Worm (Caenorhabditis elegans): ENCODE results near the gene C16C8.21.
A peak's percentile ranks its signal among the peaks of the same experiment; 100 is the strongest.
"Not testable (repeated sequence)": the region's sequence is repeated elsewhere in the genome, so short reads cannot be mapped to it uniquely, and the experiment has no call there.

The C16C8.21 gene

DNA sequence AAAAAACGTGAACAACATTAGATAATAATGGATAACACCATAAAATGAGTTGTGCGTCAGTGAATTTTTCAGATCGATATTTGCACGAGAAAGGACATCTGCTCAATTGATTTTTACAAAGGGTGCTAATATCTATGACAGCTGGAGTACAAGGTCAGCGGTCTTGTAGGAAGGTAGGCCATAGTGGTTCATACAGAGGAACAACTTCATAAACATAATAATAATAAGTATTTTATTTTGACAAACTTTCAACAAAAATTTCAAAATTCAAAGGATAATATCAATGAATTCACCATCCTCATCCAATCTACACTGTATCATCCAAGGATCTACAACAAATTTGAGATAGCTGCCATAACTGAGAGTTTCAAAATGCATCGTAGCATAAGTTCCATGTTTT lies 29.2 kb downstream of the C16C8.21 start, which contains the start of gene fbxb-104:
TSS of gene fbxb-104 (minus strand) at position 101 of the 400 bp plus-strand sequence.
- TF ChIP-seq nhr-67 (tag; optimal IDR thresholded peaks at IDR 0.05) (no peak), eor-1 (tag; optimal IDR thresholded peaks at IDR 0.05) (no peak), nfya-1 (tag; optimal IDR thresholded peaks at IDR 0.05; ENCODE audit: insufficient read depth) (no peak), pqm-1 (tag; optimal IDR thresholded peaks at IDR 0.05) (no peak), ceh-82 (tag; optimal IDR thresholded peaks at IDR 0.05) (no peak), unc-39 (tag; optimal IDR thresholded peaks at IDR 0.05) (no peak)

DNA sequence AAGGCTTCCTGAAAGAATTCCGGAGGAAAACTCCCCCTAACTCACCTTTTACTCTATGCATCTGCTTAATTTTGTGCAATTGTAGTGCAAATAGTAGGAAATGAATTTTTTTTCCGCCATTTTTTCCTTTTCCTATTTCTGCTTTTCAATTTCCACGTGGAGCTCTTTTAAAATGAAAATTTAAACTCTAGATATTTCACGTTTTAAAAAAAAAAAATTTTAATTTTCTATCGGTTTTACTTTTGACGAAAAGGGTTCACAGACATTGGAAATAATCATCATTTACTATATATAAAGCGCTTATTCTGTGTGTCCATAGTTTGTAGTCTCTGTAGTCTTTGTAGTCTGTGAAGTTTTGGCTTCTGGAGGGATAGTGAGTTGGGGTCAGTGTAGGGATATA lies 33.6 kb downstream of the C16C8.21 start, which contains the start of gene Y49F6B.8:
TSS of gene Y49F6B.8 (minus strand) at position 101 of the 400 bp plus-strand sequence.
- TF ChIP-seq unc-39 (tag; optimal IDR thresholded peaks at IDR 0.05) (no peak), elt-3 (tag; optimal IDR thresholded peaks at IDR 0.05) (no peak), elt-2 (tag; optimal IDR thresholded peaks at IDR 0.05) (no peak), pha-4 (tag; optimal IDR thresholded peaks at IDR 0.05) (no peak), nfya-1 (tag; optimal IDR thresholded peaks at IDR 0.05; ENCODE audit: insufficient read depth) (no peak), ztf-11 (tag; optimal IDR thresholded peaks at IDR 0.05) (no peak), eor-1 (tag; optimal IDR thresholded peaks at IDR 0.05) (no peak), jun-1 (tag; optimal IDR thresholded peaks at IDR 0.05) (no peak)

DNA sequence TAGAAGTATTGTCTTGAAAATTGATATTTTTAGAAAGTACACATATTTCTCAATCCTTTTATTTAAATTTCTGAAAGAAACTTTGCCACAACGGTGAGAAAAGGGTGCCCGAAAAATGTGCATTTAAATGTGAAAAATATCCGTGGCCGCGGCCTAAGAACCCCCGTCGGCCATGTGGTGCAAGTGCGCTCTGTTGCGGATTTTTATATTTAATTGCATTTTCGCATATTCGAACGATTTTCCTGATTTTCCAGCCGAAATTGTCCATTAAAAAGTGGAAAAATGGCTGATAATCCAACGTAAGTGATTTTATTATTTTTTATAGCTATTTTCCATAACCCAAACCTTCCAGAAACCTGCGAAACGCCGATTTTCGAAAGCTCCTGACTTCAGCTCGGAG lies 34.2 kb downstream of the C16C8.21 start, which contains the start of gene smu-2:
TSS of gene smu-2 (plus strand) at position 178 of the 400 bp plus-strand sequence.
- no peak for TF ChIP-seq nhr-76 (tag; optimal IDR thresholded peaks at IDR 0.05)
- TF ChIP-seq aly-2 (tag; optimal IDR thresholded peaks at IDR 0.05): no peak
- TF ChIP-seq eor-1 (tag; optimal IDR thresholded peaks at IDR 0.05): no peak
- TF ChIP-seq ztf-4 (tag; optimal IDR thresholded peaks at IDR 0.05): no peak
- peak; percentile 17 for TF ChIP-seq fkh-10 (GFP tag; optimal IDR thresholded peaks at IDR 0.05)
- TF ChIP-seq lin-39 (tag; optimal IDR thresholded peaks at IDR 0.05): peak; percentile 59
- TF ChIP-seq pha-4 (tag; optimal IDR thresholded peaks at IDR 0.05): no peak
- TF ChIP-seq nhr-23 (tag; optimal IDR thresholded peaks at IDR 0.05): peak; percentile 17
- TF ChIP-seq hmg-11 (tag; optimal IDR thresholded peaks at IDR 0.05): no peak
- TF ChIP-seq unc-39 (tag; optimal IDR thresholded peaks at IDR 0.05): no peak
- TF ChIP-seq elt-2 (tag; optimal IDR thresholded peaks at IDR 0.05): peak; percentile 11
- peak; percentile 69 for TF ChIP-seq egl-5 (tag; optimal IDR thresholded peaks at IDR 0.05)
- TF ChIP-seq ztf-11 (tag; optimal IDR thresholded peaks at IDR 0.05): no peak
- no peak for TF ChIP-seq sea-2 (GFP tag; optimal IDR thresholded peaks at IDR 0.05)
- TF ChIP-seq jun-1 (tag; optimal IDR thresholded peaks at IDR 0.05): no peak
- TF ChIP-seq snpc-4 (tag; optimal IDR thresholded peaks at IDR 0.05): peak; percentile 55
- TF ChIP-seq R02D3.7 (tag; optimal IDR thresholded peaks at IDR 0.05): peak; percentile 1
- peak; percentile 55 for TF ChIP-seq nfya-1 (tag; optimal IDR thresholded peaks at IDR 0.05; ENCODE audit: insufficient read depth)
- no peak for TF ChIP-seq ceh-16 (tag; optimal IDR thresholded peaks at IDR 0.05)
- peak; percentile 91 for TF ChIP-seq lin-15B (tag; optimal IDR thresholded peaks at IDR 0.05)
- TF ChIP-seq nhr-12 (tag; optimal IDR thresholded peaks at IDR 0.05): no peak
- peak; percentile 20 for TF ChIP-seq nhr-25 (tag; optimal IDR thresholded peaks at IDR 0.05)

DNA sequence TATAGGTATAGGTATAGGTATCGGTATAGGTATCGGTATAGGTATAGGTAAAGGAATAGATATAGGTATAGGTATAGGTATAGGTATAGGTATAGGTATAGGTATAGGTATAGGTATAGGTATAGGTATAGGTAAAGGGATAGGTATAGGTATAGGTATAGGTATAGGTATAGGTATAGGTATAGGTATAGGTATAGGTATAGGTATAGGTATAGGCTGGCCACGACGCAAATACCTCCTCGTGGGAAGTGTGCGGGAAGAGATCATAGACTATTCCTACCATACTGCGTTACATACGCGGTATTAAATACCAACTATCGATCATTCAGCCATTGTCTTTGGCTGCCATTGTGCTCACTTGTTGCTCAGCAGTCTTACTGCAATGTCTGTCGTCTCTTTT lies 42.8 kb downstream of the C16C8.21 start, which contains the start of gene fbxb-112:
TSS of gene fbxb-112 (plus strand) at position 301 of the 400 bp plus-strand sequence.
- not testable (repeated sequence) for TF ChIP-seq skn-1, ceh-82, nhr-67 (tag; optimal IDR thresholded peaks at IDR 0.05)
